Fruit fly (Drosophila melanogaster) whole organism, embryonic: ENCODE data around the gene trus.

Experiments
- CG10147 ChIP-seq: fragments of 200-800 bp; sonication (Bioruptor generic); optimal IDR thresholded peaks from 2 replicates; lab custom pipeline; 2019; ENCODE audit warnings: missing biosample characterization, mild to moderate bottlenecking, missing genetic modification characterization, moderate library complexity
- CG10321 ChIP-seq: fragments of 200-800 bp; sonication (Bioruptor generic); IDR thresholded peaks from 2 replicates; pipeline ENCODE4 v1.3.6; 2022; ENCODE audit warnings: missing biosample characterization, missing genetic modification characterization
- CG12155 ChIP-seq: fragments of 200-800 bp; sonication (Bioruptor generic); optimal IDR thresholded peaks from 3 replicates; lab custom pipeline; 2016; ENCODE audit warnings: missing biosample characterization, missing genetic modification characterization
- CG12769 ChIP-seq: fragments of 200-800 bp; sonication (Bioruptor generic); optimal IDR thresholded peaks from 2 replicates; lab custom pipeline; 2019; ENCODE audit warnings: missing biosample characterization, mild to moderate bottlenecking, missing genetic modification characterization, moderate library complexity
- CG12942 ChIP-seq: fragments of 200-800 bp; sonication (Bioruptor generic); optimal IDR thresholded peaks from 3 replicates; lab custom pipeline; 2016; ENCODE audit warnings: missing biosample characterization, missing genetic modification characterization
- CG13624 ChIP-seq: fragments of 200-800 bp; sonication (Bioruptor generic); optimal IDR thresholded peaks from 2 replicates; lab custom pipeline; 2016; ENCODE audit warnings: missing biosample characterization, missing genetic modification characterization
- CG15269 ChIP-seq: fragments of 200-800 bp; sonication (Bioruptor generic); optimal IDR thresholded peaks from 2 replicates; lab custom pipeline; 2018; ENCODE audit warnings: missing biosample characterization, mild to moderate bottlenecking, missing genetic modification characterization, moderate library complexity
- CG1529 ChIP-seq: fragments of 200-800 bp; sonication (Bioruptor generic); optimal IDR thresholded peaks from 3 replicates; lab custom pipeline; 2018; ENCODE audit warnings: missing biosample characterization, missing genetic modification characterization
- CG1603 ChIP-seq: fragments of 200-800 bp; sonication (Bioruptor generic); optimal IDR thresholded peaks from 2 replicates; lab custom pipeline; 2019; ENCODE audit warnings: missing biosample characterization, mild to moderate bottlenecking, missing genetic modification characterization, moderate library complexity
- CG16813 ChIP-seq: fragments of 200-800 bp; sonication (Bioruptor generic); IDR thresholded peaks from 3 replicates; pipeline ENCODE4 v1.3.6; 2022; ENCODE audit warnings: missing biosample characterization, missing genetic modification characterization; ENCODE audit not compliant: partially characterized antibody
- CG18011 ChIP-seq: fragments of 200-800 bp; sonication (Bioruptor generic); optimal IDR thresholded peaks from 2 replicates; lab custom pipeline; 2017; ENCODE audit warnings: missing biosample characterization, missing genetic modification characterization, mild to moderate bottlenecking, moderate library complexity, missing genotype
- CG18619 ChIP-seq: fragments of 200-800 bp; sonication (Bioruptor generic); optimal IDR thresholded peaks from 3 replicates; lab custom pipeline; 2017; ENCODE audit warnings: missing biosample characterization, mild to moderate bottlenecking, missing genetic modification characterization
- CG34422 ChIP-seq: fragments of 200-800 bp; sonication (Bioruptor generic); IDR thresholded peaks from 3 replicates; pipeline ENCODE4 v1.3.6; 2022; ENCODE audit warnings: missing biosample characterization, missing genetic modification characterization
- CG4328 ChIP-seq: fragments of 200-800 bp; sonication (Bioruptor generic); optimal IDR thresholded peaks from 3 replicates; lab custom pipeline; 2017; ENCODE audit warnings: missing biosample characterization, missing genetic modification reagents, missing genetic modification characterization
- CG7357 ChIP-seq: fragments of 200-800 bp; sonication (Bioruptor generic); IDR thresholded peaks from 3 replicates; pipeline ENCODE4 v1.3.6; 2022; ENCODE audit warnings: missing biosample characterization, missing genetic modification characterization
- CG7839 ChIP-seq: fragments of 200-800 bp; sonication (Bioruptor generic); optimal IDR thresholded peaks from 3 replicates; lab custom pipeline; 2018; ENCODE audit warnings: missing biosample characterization, mild to moderate bottlenecking, missing genetic modification characterization, moderate library complexity
- CG8388 ChIP-seq: fragments of 200-800 bp; sonication (Bioruptor generic); optimal IDR thresholded peaks from 2 replicates; lab custom pipeline; 2019; ENCODE audit warnings: missing biosample characterization, mild to moderate bottlenecking, missing genetic modification characterization, moderate library complexity
- CG8924 ChIP-seq: fragments of 200-800 bp; optimal IDR thresholded peaks from 3 replicates; lab custom pipeline; 2019; ENCODE audit warnings: missing biosample characterization, mild to moderate bottlenecking, missing genetic modification characterization, moderate library complexity
- CG8944 ChIP-seq: fragments of 200-800 bp; sonication (Bioruptor generic); optimal IDR thresholded peaks from 3 replicates; lab custom pipeline; 2016; ENCODE audit warnings: missing biosample characterization, missing genetic modification characterization
- Doc3 ChIP-seq: fragments of 200-800 bp; sonication (Bioruptor generic); IDR thresholded peaks from 3 replicates; pipeline ENCODE4 v1.3.6; 2022; ENCODE audit warnings: missing biosample characterization, missing genetic modification characterization; ENCODE audit not compliant: partially characterized antibody
- HmgD ChIP-seq: fragments of 200-800 bp; sonication (Bioruptor generic); optimal IDR thresholded peaks from 3 replicates; lab custom pipeline; 2016; ENCODE audit warnings: missing biosample characterization, missing genetic modification characterization
- HmgZ ChIP-seq: fragments of 200-800 bp; sonication (Bioruptor generic); optimal IDR thresholded peaks from 2 replicates; lab custom pipeline; 2018; ENCODE audit warnings: missing biosample characterization, mild to moderate bottlenecking, missing genetic modification characterization
- MESR4 ChIP-seq: fragments of 200-800 bp; sonication (Bioruptor generic); optimal IDR thresholded peaks from 2 replicates; lab custom pipeline; 2018; ENCODE audit warnings: missing biosample characterization, mild to moderate bottlenecking, missing genetic modification characterization, moderate library complexity
- Meics ChIP-seq: fragments of 200-800 bp; sonication (Bioruptor generic); optimal IDR thresholded peaks from 2 replicates; lab custom pipeline; 2017; ENCODE audit warnings: missing biosample characterization, mild to moderate bottlenecking, missing genetic modification characterization
- NK7.1 ChIP-seq: fragments of 200-800 bp; sonication (Bioruptor generic); optimal IDR thresholded peaks from 3 replicates; lab custom pipeline; 2016; ENCODE audit warnings: missing biosample characterization, missing genetic modification characterization
- Oli ChIP-seq: fragments of 200-800 bp; sonication (Bioruptor generic); optimal IDR thresholded peaks from 2 replicates; lab custom pipeline; 2018; ENCODE audit warnings: missing biosample characterization, mild to moderate bottlenecking, missing genetic modification characterization, moderate library complexity
- Optix ChIP-seq: fragments of 200-800 bp; sonication (Bioruptor generic); IDR thresholded peaks from 3 replicates; pipeline ENCODE4 v1.3.6; 2022; ENCODE audit warnings: missing biosample characterization, missing genetic modification characterization
- Sox102F ChIP-seq: fragments of 200-800 bp; sonication (Bioruptor generic); optimal IDR thresholded peaks from 2 replicates; lab custom pipeline; 2018; ENCODE audit warnings: missing biosample characterization, mild to moderate bottlenecking, missing genetic modification characterization, moderate library complexity
- YL-1 ChIP-seq: fragments of 200-800 bp; sonication (Bioruptor generic); optimal IDR thresholded peaks from 3 replicates; lab custom pipeline; 2017; ENCODE audit warnings: missing biosample characterization, mild to moderate bottlenecking, missing genetic modification characterization
- ara ChIP-seq: fragments of 200-800 bp; sonication (Bioruptor generic); IDR thresholded peaks from 2 replicates; pipeline ENCODE4 v1.3.6; 2022; ENCODE audit warnings: missing biosample characterization, missing genetic modification characterization
- btn ChIP-seq: fragments of 200-800 bp; sonication (Bioruptor generic); optimal IDR thresholded peaks from 2 replicates; lab custom pipeline; 2016; ENCODE audit warnings: missing biosample characterization, missing genetic modification characterization
- cad ChIP-seq: fragments of >200 bp; optimal IDR thresholded peaks from 2 replicates; lab custom pipeline; 2017; ENCODE audit warnings: missing biosample characterization, missing genetic modification characterization
- cato ChIP-seq: fragments of 200-800 bp; sonication (Bioruptor generic); optimal IDR thresholded peaks from 2 replicates; lab custom pipeline; 2016; ENCODE audit warnings: missing biosample characterization, missing genetic modification characterization, borderline replicate concordance
- caup ChIP-seq: fragments of 200-800 bp; sonication (Bioruptor generic); optimal IDR thresholded peaks from 3 replicates; lab custom pipeline; 2017; ENCODE audit warnings: missing biosample characterization, mild to moderate bottlenecking, missing genetic modification characterization, moderate library complexity; ENCODE audit not compliant: severe bottlenecking
- chif ChIP-seq, 2 experiments: fragments of 200-800 bp; sonication (Bioruptor generic); optimal IDR thresholded peaks; 3 replicates each; lab custom pipeline; 2016; ENCODE audit warnings: missing biosample characterization in 2 of 2, missing genetic modification characterization in 2 of 2
- chinmo ChIP-seq: fragments of 200-800 bp; sonication (Bioruptor generic); IDR thresholded peaks from 4 replicates; pipeline ENCODE4 v1.3.6; 2022; ENCODE audit warnings: missing biosample characterization, missing genetic modification characterization; ENCODE audit not compliant: partially characterized antibody
- chn ChIP-seq: fragments of 200-800 bp; sonication (Bioruptor generic); optimal IDR thresholded peaks from 2 replicates; lab custom pipeline; 2016; ENCODE audit warnings: missing biosample characterization, missing genetic modification characterization
- corto ChIP-seq: fragments of 200-800 bp; sonication (Bioruptor generic); optimal IDR thresholded peaks from 2 replicates; lab custom pipeline; 2016; ENCODE audit warnings: missing biosample characterization, mild to moderate bottlenecking, missing genetic modification characterization, moderate library complexity
- crc ChIP-seq: fragments of 200-800 bp; sonication (Bioruptor generic); optimal IDR thresholded peaks from 2 replicates; lab custom pipeline; 2016; ENCODE audit warnings: missing biosample characterization, missing genetic modification characterization
- cwo ChIP-seq: fragments of 200-800 bp; sonication (Bioruptor generic); optimal IDR thresholded peaks from 3 replicates; lab custom pipeline; 2017; ENCODE audit warnings: missing biosample characterization, missing genetic modification characterization, mild to moderate bottlenecking, moderate library complexity, missing genetic modification reagents
- exex ChIP-seq: fragments of 200-800 bp; sonication (Bioruptor generic); optimal IDR thresholded peaks from 4 replicates; lab custom pipeline; 2018; ENCODE audit warnings: missing biosample characterization, mild to moderate bottlenecking, missing genetic modification characterization, moderate library complexity
- fd102C ChIP-seq: fragments of 200-800 bp; sonication (Bioruptor generic); optimal IDR thresholded peaks from 2 replicates; lab custom pipeline; 2018; ENCODE audit warnings: missing biosample characterization, mild to moderate bottlenecking, missing genetic modification characterization, moderate library complexity
- jumu ChIP-seq: fragments of 200-800 bp; sonication (Bioruptor generic); optimal IDR thresholded peaks from 3 replicates; lab custom pipeline; 2016; ENCODE audit warnings: missing biosample characterization, missing genetic modification characterization
- ken ChIP-seq: fragments of 200-800 bp; sonication (Bioruptor generic); IDR thresholded peaks from 3 replicates; pipeline ENCODE4 v1.3.6; 2022; ENCODE audit warnings: missing biosample characterization, missing genetic modification characterization
- lov ChIP-seq, 2 experiments: fragments of 200-800 bp in 1 of 2; fragments of >200 bp in 1 of 2; sonication (Bioruptor generic) in 1 of 2; IDR thresholded peaks in 1 of 2; optimal IDR thresholded peaks in 1 of 2; 2 replicates in 1 of 2; 3 replicates in 1 of 2; pipeline versions ENCODE4 v1.3.6 to Lab custom; 2017 to 2022; ENCODE audit warnings: missing biosample characterization in 1 of 2, missing genetic modification characterization in 1 of 2
- mam ChIP-seq: fragments of 200-800 bp; sonication (Bioruptor generic); optimal IDR thresholded peaks from 3 replicates; lab custom pipeline; 2016; ENCODE audit warnings: missing biosample characterization, missing genetic modification characterization
- mirr ChIP-seq: fragments of 200-800 bp; sonication (Bioruptor generic); optimal IDR thresholded peaks from 3 replicates; lab custom pipeline; 2018; ENCODE audit warnings: missing biosample characterization, mild to moderate bottlenecking, missing genetic modification characterization
- pho ChIP-seq: fragments of 200-800 bp; sonication (Bioruptor generic); optimal IDR thresholded peaks from 2 replicates; lab custom pipeline; 2016; ENCODE audit warnings: missing biosample characterization, missing genetic modification characterization
- trh ChIP-seq: fragments of 200-800 bp; sonication (Bioruptor generic); optimal IDR thresholded peaks from 2 replicates; lab custom pipeline; 2016; ENCODE audit warnings: missing biosample characterization, missing genetic modification characterization
- wor ChIP-seq: fragments of 200-800 bp; sonication (Bioruptor generic); IDR thresholded peaks from 2 replicates; pipeline ENCODE4 v1.3.6; 2022; ENCODE audit warnings: missing biosample characterization, missing genetic modification characterization

Gene trus

dm6 chr3R:12433764-12434163 lies 22.6 kb upstream of the trus start, which contains the start of the genes Aos1 and Srlp (continued):
- no peak for TF ChIP-seq chn
- peak; percentile 12 for TF ChIP-seq CG4328 (GFP tag; lab: Kevin White, UChicago)
- peak; percentile 15 for TF ChIP-seq mam (GFP tag; lab: Kevin White, UChicago)
- no peak for TF ChIP-seq CG7839
- no peak for TF ChIP-seq cwo (GFP tag; lab: Kevin White, UChicago)
- TF ChIP-seq CG18011 (GFP tag; lab: Kevin White, UChicago) = peak; percentile 11
- TF ChIP-seq fd102C = no peak
- TF ChIP-seq mirr (GFP tag; lab: Kevin White, UChicago) = no peak
- peak; percentile 43 for TF ChIP-seq CG12155 (GFP tag; lab: Kevin White, UChicago)
- no peak for TF ChIP-seq Sox102F (GFP tag; lab: Kevin White, UChicago)
- TF ChIP-seq pho = no peak
- TF ChIP-seq chinmo (GFP tag; lab: Robert Waterston, UW) = 0 out of 4 replicates have a peak, but pooled peaks have one; percentile 38
- no peak for TF ChIP-seq ara
- TF ChIP-seq lov (optimal IDR thresholded peaks at IDR 0.05; lab: Kevin White, UChicago) = no peak
- TF ChIP-seq lov (GFP tag; IDR thresholded peaks at IDR 0.05; lab: Robert Waterston, UW) = no peak
- TF ChIP-seq CG1529 (GFP tag; lab: Kevin White, UChicago) = no peak
- no peak for TF ChIP-seq Meics (GFP tag; lab: Kevin White, UChicago)
- TF ChIP-seq CG8924 = peak; percentile 75
- no peak for TF ChIP-seq CG8944 (GFP tag; lab: Kevin White, UChicago)
- TF ChIP-seq Doc3 (GFP tag; lab: Robert Waterston, UW) = no peak
- TF ChIP-seq CG8388 (GFP tag; lab: Kevin White, UChicago) = peak; percentile 44
- no peak for TF ChIP-seq Optix (GFP tag; lab: Robert Waterston, UW)
- TF ChIP-seq CG12769 (tag; lab: Kevin White, UChicago) = no peak
- no peak for TF ChIP-seq HmgD (GFP tag; lab: Kevin White, UChicago)
- no peak for TF ChIP-seq CG10321 (GFP tag; lab: Robert Waterston, UW)
- TF ChIP-seq jumu = no peak
- TF ChIP-seq exex (tag; lab: Kevin White, UChicago) = no peak
- TF ChIP-seq NK7.1 = no peak
- no peak for TF ChIP-seq CG34422
- no peak for TF ChIP-seq corto (GFP tag; lab: Kevin White, UChicago)
- peak; percentile 52 for TF ChIP-seq CG12942
- no peak for TF ChIP-seq CG15269 (tag; lab: Kevin White, UChicago)
- TF ChIP-seq caup (GFP tag; lab: Kevin White, UChicago) = no peak
- no peak for TF ChIP-seq trh (GFP tag; lab: Kevin White, UChicago)
- TF ChIP-seq Oli (tag; lab: Kevin White, UChicago) = no peak
- TF ChIP-seq cad = no peak
- no peak for TF ChIP-seq btn (GFP tag; lab: Kevin White, UChicago)
- peak; percentile 63 for TF ChIP-seq YL-1 (GFP tag; lab: Kevin White, UChicago)
- no peak for TF ChIP-seq crc (GFP tag; lab: Kevin White, UChicago)
- no peak for TF ChIP-seq CG7357 (GFP tag; lab: Robert Waterston, UW)
- TF ChIP-seq chif (GFP tag; optimal IDR thresholded peaks at IDR 0.05; lab: Kevin White, UChicago) = no peak
- peak; percentile 62 for TF ChIP-seq CG10147 (GFP tag; lab: Kevin White, UChicago)
- peak; percentile 26 for TF ChIP-seq CG18619
- peak; percentile 9 for TF ChIP-seq CG1603 (tag; lab: Kevin White, UChicago)
- no peak for TF ChIP-seq CG16813
- no peak for TF ChIP-seq CG13624 (GFP tag; lab: Kevin White, UChicago)
- no peak for TF ChIP-seq ken (GFP tag; lab: Robert Waterston, UW)
- TF ChIP-seq MESR4 (GFP tag; lab: Kevin White, UChicago) = no peak
- TF ChIP-seq wor (GFP tag; lab: Robert Waterston, UW) = no peak
- TF ChIP-seq HmgZ (tag; lab: Kevin White, UChicago) = peak; percentile 51
- no peak for TF ChIP-seq cato (GFP tag; lab: Kevin White, UChicago)
